Worm (Caenorhabditis elegans): ENCODE data around the gene fbxa-209.

Gene fbxa-209

ce11 chrV:15426944-15427343 lies at the start of gene fbxa-209:
Gene fbxa-209, minus strand, starts transcription at chrV:15427044.
- TF ChIP-seq unc-62 (GFP tag; optimal IDR thresholded peaks at IDR 0.05), result no peak

ce11 chrV:15471029-15471428 lies 44.2 kb upstream of the fbxa-209 start, which contains the start of gene dpf-1:
Gene dpf-1, plus strand, starts transcription at chrV:15471329.
- TF ChIP-seq unc-62 (GFP tag; optimal IDR thresholded peaks at IDR 0.05), result no peak

DNA sequence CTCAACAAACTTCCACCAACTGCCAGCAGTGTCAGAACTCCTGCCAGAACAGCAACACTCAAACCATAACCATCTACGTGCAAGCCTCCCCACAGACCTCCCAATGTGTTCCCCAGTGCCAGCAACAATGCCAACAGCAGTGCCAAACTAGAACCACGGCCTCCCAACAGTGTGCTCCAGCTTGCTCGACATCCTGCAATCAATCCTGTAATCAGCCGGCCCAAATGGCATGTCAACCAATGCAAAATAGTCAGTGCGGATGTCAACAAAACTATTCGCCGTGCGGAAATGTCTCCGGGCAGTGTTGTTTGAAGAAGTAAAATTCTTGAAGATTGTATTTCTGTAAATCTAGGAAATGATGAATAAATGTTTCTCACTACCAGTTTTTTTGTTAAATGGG lies 39.9 kb upstream of the fbxa-209 start:
- no peak for TF ChIP-seq unc-62 (GFP tag; optimal IDR thresholded peaks at IDR 0.05)

ce11 chrV:15466017-15466416 lies 39.2 kb upstream of the fbxa-209 start:
- no peak for TF ChIP-seq unc-62 (GFP tag; optimal IDR thresholded peaks at IDR 0.05)

DNA sequence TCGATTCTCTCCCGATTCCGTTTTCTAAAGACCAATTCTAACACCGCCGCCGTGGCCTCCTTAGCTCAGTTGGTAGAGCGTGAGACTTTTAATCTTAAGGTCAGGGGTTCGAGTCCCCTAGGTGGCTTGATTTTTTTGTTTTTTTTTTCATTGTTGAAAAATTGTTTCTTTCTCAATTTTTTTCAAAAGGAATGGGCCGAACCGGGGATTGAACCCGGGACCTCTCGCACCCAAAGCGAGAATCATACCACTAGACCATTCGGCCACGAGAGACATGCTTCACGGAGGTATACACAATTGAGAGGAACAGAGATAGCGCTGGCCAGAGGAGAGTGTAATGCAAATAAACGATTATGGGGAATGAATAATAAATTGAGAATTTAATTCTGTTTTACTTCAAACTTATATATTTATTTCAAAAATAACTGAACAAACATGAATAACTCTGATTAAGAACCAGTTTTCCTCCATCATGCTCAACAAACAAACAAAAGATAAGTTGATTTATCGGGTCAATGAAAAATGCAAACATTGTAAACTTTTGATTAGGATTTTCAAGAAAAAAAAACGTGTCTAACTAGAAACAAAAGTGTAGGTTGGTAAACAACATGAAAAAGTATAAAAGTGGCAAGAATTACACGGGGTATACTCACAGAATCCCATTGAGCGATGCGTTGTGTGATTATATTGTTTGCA lies 38.3 kb upstream of the fbxa-209 start, which contains the start of gene pqn-71:
pqn-71 (plus strand) TSS at position 646 of the 696 bp plus-strand sequence.
- no peak for TF ChIP-seq unc-62 (GFP tag; optimal IDR thresholded peaks at IDR 0.05)

- no peak for TF ChIP-seq unc-62 (GFP tag; optimal IDR thresholded peaks at IDR 0.05)
Measured at ce11 chrV:15464402-15464801, 37.6 kb upstream of the fbxa-209 start, which contains the start of gene rocf-1. Gene rocf-1, minus strand, starts transcription at chrV:15464502.

ce11 chrV:15459088-15459487 lies 32.2 kb upstream of the fbxa-209 start, which contains the start of gene str-71:
Gene str-71, minus strand, starts transcription at chrV:15459188.
- no peak for TF ChIP-seq unc-62 (GFP tag; optimal IDR thresholded peaks at IDR 0.05)

DNA sequence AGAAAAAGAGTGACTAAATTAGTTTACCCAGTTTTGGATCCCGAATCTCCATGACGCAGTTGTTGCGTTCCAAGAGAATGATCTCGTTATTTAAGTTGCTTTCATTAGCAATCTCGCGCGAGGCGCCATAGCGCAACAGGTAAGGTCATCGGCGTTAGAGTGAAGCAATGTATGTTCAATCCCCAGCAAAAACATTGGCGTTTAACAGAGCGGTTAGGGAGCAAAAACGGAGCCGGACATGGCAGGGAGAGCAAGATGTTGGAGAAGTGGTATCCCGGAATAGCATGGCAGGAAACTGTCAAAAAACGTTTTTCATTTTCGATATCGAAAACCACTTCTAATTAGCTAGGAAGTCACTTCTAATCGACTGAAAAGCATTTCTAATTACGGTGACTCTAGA lies 27.5 kb upstream of the fbxa-209 start:
- no peak for TF ChIP-seq unc-62 (GFP tag; optimal IDR thresholded peaks at IDR 0.05)

ce11 chrV:15451421-15451820 lies 24.6 kb upstream of the fbxa-209 start, which contains the start of gene srw-33:
Gene srw-33, minus strand, starts transcription at chrV:15451521.
- TF ChIP-seq unc-62 (GFP tag; optimal IDR thresholded peaks at IDR 0.05), result no peak

ce11 chrV:15448865-15449264 lies 22.0 kb upstream of the fbxa-209 start, which contains the start of gene T26H5.14:
Gene T26H5.14, plus strand, starts transcription at chrV:15449165.
- TF ChIP-seq unc-62 (GFP tag; optimal IDR thresholded peaks at IDR 0.05), result no peak

ce11 chrV:15448408-15448807 lies 21.6 kb upstream of the fbxa-209 start, which contains the start of gene T26H5.4:
Gene T26H5.4, minus strand, starts transcription at chrV:15448701.
- no peak for TF ChIP-seq unc-62 (GFP tag; optimal IDR thresholded peaks at IDR 0.05)

ce11 chrV:15445437-15445836 lies 18.6 kb upstream of the fbxa-209 start, which contains the start of gene srh-239:
Gene srh-239, plus strand, starts transcription at chrV:15445737.
- no peak for TF ChIP-seq unc-62 (GFP tag; optimal IDR thresholded peaks at IDR 0.05)

ce11 chrV:15444615-15445014 lies 17.8 kb upstream of the fbxa-209 start, which contains the start of gene T26H5.9:
Gene T26H5.9, plus strand, starts transcription at chrV:15444916.
- no peak for TF ChIP-seq unc-62 (GFP tag; optimal IDR thresholded peaks at IDR 0.05)

ce11 chrV:15444188-15444587 lies 17.3 kb upstream of the fbxa-209 start, which contains the start of gene T26H5.11:
Gene T26H5.11, minus strand, starts transcription at chrV:15444288.
- TF ChIP-seq unc-62 (GFP tag; optimal IDR thresholded peaks at IDR 0.05), result no peak

- no peak for TF ChIP-seq unc-62 (GFP tag; optimal IDR thresholded peaks at IDR 0.05)
Measured at ce11 chrV:15443708-15444107, 16.9 kb upstream of the fbxa-209 start, which contains the start of gene T26H5.10. Gene T26H5.10, minus strand, starts transcription at chrV:15443808.

DNA sequence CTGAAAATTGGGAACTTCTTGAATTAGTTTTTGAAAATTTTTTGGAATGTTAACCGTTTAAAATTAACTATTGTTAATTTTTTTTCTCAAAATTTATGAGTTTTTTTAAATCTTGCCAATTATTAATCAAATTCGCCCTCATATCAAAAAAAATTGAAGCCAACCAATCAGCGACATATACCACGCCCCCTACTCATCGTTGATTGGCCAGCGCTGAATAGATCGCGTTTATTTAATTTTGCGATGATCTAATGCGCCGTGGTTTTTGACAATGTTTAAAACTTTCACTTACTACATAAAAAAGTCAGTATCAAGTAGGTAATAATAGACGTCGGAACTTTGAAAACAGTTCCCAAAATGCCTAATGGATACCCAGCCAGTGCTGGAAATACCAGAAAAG lies 15.5 kb upstream of the fbxa-209 start:
- no peak for TF ChIP-seq unc-62 (GFP tag; optimal IDR thresholded peaks at IDR 0.05)

DNA sequence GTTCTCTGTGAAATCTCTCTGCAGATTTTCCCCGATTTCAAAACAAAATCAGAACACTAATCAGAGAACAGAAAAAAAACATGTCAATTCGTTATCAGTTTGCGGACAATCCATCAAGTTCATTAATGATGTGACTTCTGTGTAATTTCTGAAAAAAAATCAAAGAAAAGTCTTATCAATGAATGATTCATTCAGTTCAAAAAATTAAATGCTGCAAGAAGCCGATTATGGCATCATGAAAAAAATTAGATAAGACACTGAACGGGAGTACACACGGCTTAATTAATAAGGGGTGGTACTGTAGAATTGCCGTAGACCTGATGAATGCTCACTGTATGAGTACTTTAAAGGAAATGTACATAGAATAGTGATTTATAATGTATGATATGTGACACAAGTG lies 9.3 kb upstream of the fbxa-209 start:
- no peak for TF ChIP-seq unc-62 (GFP tag; optimal IDR thresholded peaks at IDR 0.05)
